Fruit fly (Drosophila melanogaster) whole organism, prepupa: ENCODE results near the gene APP-BP1.

Experiments used
- CG31627 ChIP-seq: fragments of 200-800 bp; sonication (Bioruptor generic); optimal IDR thresholded peaks from 3 replicates; lab custom pipeline; 2016; ENCODE audit warnings: missing biosample characterization, missing genetic modification characterization
- CG32006 ChIP-seq: fragments of 200-800 bp; sonication (Bioruptor generic); optimal IDR thresholded peaks from 3 replicates; lab custom pipeline; 2017; ENCODE audit warnings: missing biosample characterization, mild to moderate bottlenecking, missing genetic modification characterization
- CG7368 ChIP-seq: fragments of 200-800 bp; sonication (Bioruptor generic); optimal IDR thresholded peaks from 3 replicates; lab custom pipeline; 2016; ENCODE audit warnings: missing biosample characterization, missing genetic modification characterization
- Ets21C ChIP-seq: fragments of 200-800 bp; sonication (Bioruptor generic); optimal IDR thresholded peaks from 3 replicates; lab custom pipeline; 2016; ENCODE audit warnings: missing biosample characterization, missing genetic modification characterization
- Gug ChIP-seq: fragments of 200-800 bp; sonication (Bioruptor generic); IDR thresholded peaks from 2 replicates; pipeline ENCODE4 v1.3.6; 2022; ENCODE audit warnings: missing biosample characterization, missing genetic modification characterization
- Hr39 ChIP-seq: fragments of 200-800 bp; sonication (Bioruptor generic); optimal IDR thresholded peaks from 2 replicates; lab custom pipeline; 2016; ENCODE audit warnings: missing biosample characterization, missing genetic modification characterization
- ss ChIP-seq, 2 experiments: fragments of 200-800 bp; sonication (Bioruptor generic); optimal IDR thresholded peaks; 2 replicates in 1 of 2; 3 replicates in 1 of 2; lab custom pipeline; 2017 to 2018; ENCODE audit warnings: mild to moderate bottlenecking in 2 of 2, missing biosample characterization in 2 of 2, missing genetic modification characterization in 2 of 2, moderate library complexity in 1 of 2

dm6 chr3L:11112427-11112826 lies 14.2 kb downstream of the APP-BP1 start:
- TF ChIP-seq ss (GFP tag; optimal IDR thresholded peaks at IDR 0.05; lab: Kevin White, UChicago) (no peak), Hr39 (GFP tag; lab: Kevin White, UChicago) (no peak), Gug (GFP tag; lab: Robert Waterston, UW) (no peak), CG7368 (no peak), CG31627 (GFP tag; lab: Kevin White, UChicago) (no peak), CG32006 (GFP tag; lab: Kevin White, UChicago) (no peak), Ets21C (GFP tag; lab: Kevin White, UChicago) (no peak)
